Worm (Caenorhabditis elegans): ENCODE measurements around the gene sld-5.

Gene sld-5

DNA sequence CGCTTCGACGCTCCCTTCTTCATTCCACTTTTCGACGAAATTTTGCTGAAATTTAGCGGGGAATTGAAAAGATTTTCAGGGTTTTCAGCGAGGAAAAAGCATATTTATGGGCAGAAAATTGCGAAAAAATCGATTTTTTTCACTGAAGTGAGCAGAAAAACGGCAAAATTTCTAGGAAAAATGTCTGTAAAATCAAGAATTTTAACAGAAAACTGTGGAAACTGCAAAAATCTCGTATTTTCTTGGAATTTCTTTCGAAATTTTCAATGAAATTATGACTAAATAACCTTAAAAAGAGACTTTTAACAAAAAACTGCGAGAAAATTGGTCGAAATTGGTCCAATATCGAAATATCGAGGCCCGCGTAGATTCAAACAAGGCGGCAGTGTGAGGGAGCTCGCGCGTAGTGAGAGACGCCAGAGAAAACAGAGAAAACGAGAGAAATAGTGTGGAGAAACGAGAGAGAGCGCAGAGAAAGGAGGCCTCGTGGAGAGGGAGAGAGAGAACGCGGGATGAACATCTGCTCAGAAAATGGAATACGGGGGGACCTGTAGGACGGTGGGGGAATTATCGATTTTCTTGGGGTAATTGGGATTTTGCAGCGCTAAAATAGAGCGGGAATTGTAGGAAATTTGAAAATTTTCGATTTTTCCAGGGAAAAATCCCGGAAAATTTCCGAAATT is 12.0 kb upstream of the sld-5 start, which contains the start of gene swsn-1 (continued):
- TF ChIP-seq efl-1 (GFP tag; optimal IDR thresholded peaks at IDR 0.05), result peak; percentile 66
- no peak for TF ChIP-seq hmg-20 (GFP tag; IDR thresholded peaks at IDR 0.05)
- TF ChIP-seq madf-10 (tag; optimal IDR thresholded peaks at IDR 0.05), result no peak
- peak; percentile 23 for TF ChIP-seq dpl-1 (GFP tag; optimal IDR thresholded peaks at IDR 0.05)
- TF ChIP-seq ceh-27 (GFP tag; optimal IDR thresholded peaks at IDR 0.05), result no peak
- no peak for TF ChIP-seq unc-130 (GFP tag; optimal IDR thresholded peaks at IDR 0.05)
- TF ChIP-seq madf-6 (GFP tag; IDR thresholded peaks at IDR 0.05), result peak; percentile 62
- TF ChIP-seq F23B12.7 (tag; optimal IDR thresholded peaks at IDR 0.05; ENCODE audit: insufficient read depth), result peak; percentile 19
- TF ChIP-seq ccch-3 (GFP tag; optimal IDR thresholded peaks at IDR 0.05), result no peak
- no peak for TF ChIP-seq snpc-1.3 (tag; optimal IDR thresholded peaks at IDR 0.05; ENCODE audit: insufficient read depth)
- TF ChIP-seq madf-8 (GFP tag; conservative IDR thresholded peaks at IDR 0.05), result peak; percentile 30; the same call in 1 of the 2 replicates
- TF ChIP-seq Y79H2A.3 (GFP tag; conservative IDR thresholded peaks at IDR 0.05), result no peak

DNA sequence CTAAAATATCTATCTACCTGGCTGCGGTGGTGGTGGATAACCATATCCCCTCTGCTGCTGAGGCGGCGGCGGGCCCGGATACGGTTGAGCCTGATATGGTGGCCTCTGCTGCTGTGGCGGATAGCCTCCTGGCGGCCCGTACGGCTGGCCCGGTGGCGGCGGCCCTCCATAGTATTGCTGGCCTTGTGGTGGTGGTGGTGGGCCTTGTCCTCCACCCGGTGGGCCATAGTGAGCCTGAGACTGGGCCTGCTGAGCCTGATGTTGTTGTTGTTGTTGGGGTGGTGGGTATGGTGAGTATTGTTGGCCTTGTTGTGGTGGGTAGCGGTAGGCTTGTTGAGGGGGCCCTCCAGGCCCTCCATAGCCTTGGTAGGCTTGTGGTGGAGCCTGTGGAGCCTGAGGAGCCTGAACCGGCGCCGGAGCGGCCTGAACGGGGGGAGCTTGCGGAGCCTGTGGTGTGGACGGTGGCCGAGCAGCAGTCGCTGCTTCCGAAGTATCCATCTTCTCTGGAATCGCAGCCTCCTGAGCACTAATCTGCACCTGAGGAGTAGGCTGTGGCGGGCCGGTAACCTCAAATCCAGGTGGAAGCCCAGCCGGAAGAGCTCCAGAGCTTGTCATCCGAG is 3.8 kb upstream of the sld-5 start:
- TF ChIP-seq madf-3 (GFP tag; IDR thresholded peaks at IDR 0.05) (no peak), lin-54 (GFP tag; optimal IDR thresholded peaks at IDR 0.05) (no peak), sdz-38 (tag; optimal IDR thresholded peaks at IDR 0.05) (no peak), sea-2 (GFP tag; IDR thresholded peaks at IDR 0.05) (no peak), nfyb-1 (GFP tag; IDR thresholded peaks at IDR 0.05) (0 out of 2 replicates have a peak, but pooled peaks have one; percentile 18), fkh-3 (tag; optimal IDR thresholded peaks at IDR 0.05) (peak; percentile 62), lin-26 (GFP tag; IDR thresholded peaks at IDR 0.05) (0 out of 2 replicates have a peak, but pooled peaks have one; percentile 18), nhr-80 (tag; optimal IDR thresholded peaks at IDR 0.05) (no peak), B0336.3 (GFP tag; IDR thresholded peaks at IDR 0.05) (0 out of 2 replicates have a peak, but pooled peaks have one; percentile 19), chd-7 (tag; optimal IDR thresholded peaks at IDR 0.05) (peak; percentile 6), F37B4.10 (GFP tag; IDR thresholded peaks at IDR 0.05) (no peak), zfh-2 (GFP tag; conservative IDR thresholded peaks at IDR 0.05) (peak; percentile 83), ztf-25 (GFP tag; IDR thresholded peaks at IDR 0.05) (no peak), bed-1 (GFP tag; IDR thresholded peaks at IDR 0.05) (no peak), F39B2.1 (GFP tag; IDR thresholded peaks at IDR 0.05) (no peak), ztf-28 (GFP tag; IDR thresholded peaks at IDR 0.05) (0 out of 2 replicates have a peak, but pooled peaks have one; percentile 44), F55B11.4 (tag; optimal IDR thresholded peaks at IDR 0.05; ENCODE audit: borderline replicate concordance, insufficient read depth) (no peak), egrh-3 (GFP tag; IDR thresholded peaks at IDR 0.05) (peak; percentile 90), D2030.7 (GFP tag; IDR thresholded peaks at IDR 0.05) (no peak), athp-1 (tag; optimal IDR thresholded peaks at IDR 0.05) (no peak), lin-40 (tag; optimal IDR thresholded peaks at IDR 0.05) (no peak)

- TF ChIP-seq nfya-2 (GFP tag; IDR thresholded peaks at IDR 0.05), result no peak
- no peak for TF ChIP-seq lag-1 (GFP tag; IDR thresholded peaks at IDR 0.05)
- no peak for TF ChIP-seq pha-4 (tag; optimal IDR thresholded peaks at IDR 0.05)
- TF ChIP-seq ceh-58 (GFP tag; IDR thresholded peaks at IDR 0.05), result no peak
- no peak for TF ChIP-seq nhr-120 (GFP tag; IDR thresholded peaks at IDR 0.05)
- TF ChIP-seq B0261.1 (tag; optimal IDR thresholded peaks at IDR 0.05), result no peak
- no peak for TF ChIP-seq D2030.7 (GFP tag; IDR thresholded peaks at IDR 0.05)
- TF ChIP-seq somi-1 (GFP tag; optimal IDR thresholded peaks at IDR 0.05), result no peak
- no peak for TF ChIP-seq snpc-3.4 (tag; optimal IDR thresholded peaks at IDR 0.05)
- TF ChIP-seq egl-18 (GFP tag; IDR thresholded peaks at IDR 0.05), result no peak
Observed at ce11 chrV:20235231-20235630, 2.3 kb downstream of the sld-5 start.

All from whole organism, young adult.